Worm (Caenorhabditis elegans) whole organism, L1 larva: ENCODE results near the gene F59A6.4.
A peak's percentile ranks its signal among the peaks of the same experiment; 100 is the strongest.

ENCODE experiments used
- F16B12.6 ChIP-seq: fragments of 150-350 bp; optimal IDR thresholded peaks from 2 replicates; lab custom pipeline; 2014; ENCODE audit warnings: missing biosample characterization, missing genetic modification characterization
- aha-1 ChIP-seq: fragments of 150-350 bp; optimal IDR thresholded peaks from 2 replicates; lab custom pipeline; 2014; ENCODE audit warnings: missing biosample characterization, missing genetic modification characterization
- ama-1 ChIP-seq: fragments of 150-350 bp; optimal IDR thresholded peaks from 2 replicates; lab custom pipeline; 2014
- ces-1 ChIP-seq: fragments of 150-350 bp; optimal IDR thresholded peaks from 2 replicates; lab custom pipeline; 2014; ENCODE audit warnings: missing biosample characterization, missing genetic modification reagents, missing genetic modification characterization
- dpl-1 ChIP-seq, 3 experiments: fragments of 150-350 bp in 2 of 3; sonication (generic microtip) in 1 of 3; optimal IDR thresholded peaks; 2 replicates each; lab custom pipeline; 2014 to 2017; ENCODE audit warnings: missing biosample characterization in 3 of 3, missing genetic modification characterization in 3 of 3, missing genetic modification reagents in 3 of 3
- fkh-8 ChIP-seq: sonication (generic microtip); optimal IDR thresholded peaks from 2 replicates; lab custom pipeline; 2016; ENCODE audit warnings: mild to moderate bottlenecking, missing genetic modification characterization, missing compliant biosample characterization
- lin-35 ChIP-seq, 2 experiments: fragments of 150-350 bp; optimal IDR thresholded peaks; 2 replicates each; lab custom pipeline; 2014; ENCODE audit warnings: missing biosample characterization in 2 of 2, missing genetic modification characterization in 2 of 2, missing genetic modification reagents in 2 of 2
- lsy-2 ChIP-seq, 2 experiments: fragments of 150-350 bp; optimal IDR thresholded peaks; 2 replicates each; lab custom pipeline; 2014; ENCODE audit warnings: missing biosample characterization in 2 of 2, missing genetic modification characterization in 2 of 2
- mep-1 ChIP-seq: fragments of 150-350 bp; optimal IDR thresholded peaks from 2 replicates; lab custom pipeline; 2014; ENCODE audit warnings: missing biosample characterization, missing genetic modification characterization
- nhr-12 ChIP-seq: sonication (generic microtip); optimal IDR thresholded peaks from 2 replicates; lab custom pipeline; 2017; ENCODE audit warnings: missing biosample characterization, missing genetic modification characterization
- nhr-90 ChIP-seq: sonication (generic microtip); optimal IDR thresholded peaks from 2 replicates; lab custom pipeline; 2016; ENCODE audit warnings: mild to moderate bottlenecking, missing genetic modification characterization, missing compliant biosample characterization; ENCODE audit not compliant: poor library complexity
- pax-3 ChIP-seq: fragments of 200-800 bp; sonication (Bioruptor generic); optimal IDR thresholded peaks from 2 replicates; lab custom pipeline; 2018; ENCODE audit warnings: mild to moderate bottlenecking, missing genetic modification characterization, moderate library complexity, missing compliant biosample characterization
- pqm-1 ChIP-seq: sonication (generic microtip); optimal IDR thresholded peaks from 3 replicates; lab custom pipeline; 2017; ENCODE audit warnings: missing biosample characterization, missing genetic modification characterization
- sptf-1 ChIP-seq: fragments of 150-350 bp; optimal IDR thresholded peaks from 2 replicates; lab custom pipeline; 2014; ENCODE audit warnings: missing biosample characterization, missing genetic modification characterization

ce11 chrII:4999122-4999521 lies 5.8 kb upstream of the F59A6.4 start, which contains the start of gene citk-2:
- TF ChIP-seq ama-1 (lab: Kevin White, UChicago): no peak
- TF ChIP-seq nhr-12 (tag; lab: Kevin White, UChicago): no peak
- TF ChIP-seq pqm-1 (tag; lab: Kevin White, UChicago): no peak
- TF ChIP-seq fkh-8: peak; percentile 66
- peak; percentile 93 for TF ChIP-seq nhr-90 (tag; lab: Kevin White, UChicago)
- TF ChIP-seq aha-1: peak; percentile 50
- TF ChIP-seq ces-1: no peak
- peak; percentile 98 for TF ChIP-seq mep-1
- TF ChIP-seq F16B12.6 (tag; lab: Kevin White, UChicago): peak; percentile 100
- peak; percentile 100 for TF ChIP-seq dpl-1 (GFP tag; optimal IDR thresholded peaks at IDR 0.05; lab: Kevin White, UChicago)
- no peak for TF ChIP-seq sptf-1 (tag; lab: Kevin White, UChicago)
- TF ChIP-seq pax-3 (tag; lab: Kevin White, UChicago): peak; percentile 79
- peak; percentile 100 for TF ChIP-seq lin-35 (GFP tag; optimal IDR thresholded peaks at IDR 0.05; lab: Kevin White, UChicago)
- TF ChIP-seq lsy-2 (tag; optimal IDR thresholded peaks at IDR 0.05; lab: Kevin White, UChicago): peak; percentile 95
